Worm (Caenorhabditis elegans) whole organism, L1 larva: Measurements from ENCODE around the gene srh-148.

Experiments used
- F16B12.6 ChIP-seq: fragments of 150-350 bp; optimal IDR thresholded peaks from 2 replicates; lab custom pipeline; 2014; ENCODE audit warnings: missing biosample characterization, missing genetic modification characterization
- Y116A8C.19 ChIP-seq: sonication (generic microtip); optimal IDR thresholded peaks from 2 replicates; lab custom pipeline; 2016; ENCODE audit warnings: missing compliant biosample characterization, missing genetic modification characterization, borderline replicate concordance
- aha-1 ChIP-seq: fragments of 150-350 bp; optimal IDR thresholded peaks from 2 replicates; lab custom pipeline; 2014; ENCODE audit warnings: missing biosample characterization, missing genetic modification characterization
- blmp-1 ChIP-seq: fragments of 150-350 bp; optimal IDR thresholded peaks from 2 replicates; lab custom pipeline; 2014; ENCODE audit warnings: missing biosample characterization, missing genetic modification characterization
- dsc-1 ChIP-seq: sonication (generic microtip); optimal IDR thresholded peaks from 2 replicates; lab custom pipeline; 2016; ENCODE audit warnings: mild to moderate bottlenecking, missing genetic modification characterization, missing compliant biosample characterization
- egl-13 ChIP-seq: sonication (generic microtip); optimal IDR thresholded peaks from 2 replicates; lab custom pipeline; 2016; ENCODE audit warnings: missing genotype, missing genetic modification reagents, missing genetic modification characterization, missing compliant biosample characterization
- elt-2 ChIP-seq: sonication (generic microtip); optimal IDR thresholded peaks from 2 replicates; lab custom pipeline; 2016; ENCODE audit warnings: missing genetic modification characterization, mild to moderate bottlenecking, inconsistent platforms, missing compliant biosample characterization, missing genetic modification reagents
- elt-3 ChIP-seq, 6 experiments: fragments of 150-350 bp in 1 of 6; sonication (generic microtip); optimal IDR thresholded peaks; 2 replicates each; lab custom pipeline; 2017 to 2018; ENCODE audit warnings: missing biosample characterization in 6 of 6, missing genetic modification characterization in 6 of 6, inconsistent platforms in 1 of 6
- ets-5 ChIP-seq: fragments of 200-800 bp; sonication (Bioruptor generic); IDR thresholded peaks from 2 replicates; pipeline ENCODE4 v1.3.6; 2022; ENCODE audit warnings: missing genetic modification characterization, missing compliant biosample characterization
- fkh-4 ChIP-seq: sonication (generic microtip); optimal IDR thresholded peaks from 2 replicates; lab custom pipeline; 2016; ENCODE audit warnings: missing compliant biosample characterization, missing genetic modification characterization, borderline replicate concordance
- fkh-8 ChIP-seq: sonication (generic microtip); optimal IDR thresholded peaks from 2 replicates; lab custom pipeline; 2016; ENCODE audit warnings: mild to moderate bottlenecking, missing genetic modification characterization, missing compliant biosample characterization
- fos-1 ChIP-seq: fragments of 150-350 bp; optimal IDR thresholded peaks from 2 replicates; lab custom pipeline; 2014; ENCODE audit warnings: missing biosample characterization, missing genetic modification characterization
- hlh-4 ChIP-seq: sonication (generic microtip); optimal IDR thresholded peaks from 2 replicates; lab custom pipeline; 2016; ENCODE audit warnings: mild to moderate bottlenecking, missing genetic modification characterization, missing compliant biosample characterization
- hpl-2 ChIP-seq: fragments of 150-350 bp; optimal IDR thresholded peaks from 2 replicates; lab custom pipeline; 2014; ENCODE audit warnings: missing biosample characterization, missing genetic modification reagents, missing genetic modification characterization
- irx-1 ChIP-seq: sonication (generic microtip); optimal IDR thresholded peaks from 2 replicates; lab custom pipeline; 2016; ENCODE audit warnings: missing genetic modification characterization, missing compliant biosample characterization
- isw-1 ChIP-seq: fragments of 200-800 bp; sonication (Bioruptor generic); IDR thresholded peaks from 2 replicates; pipeline ENCODE4 v1.3.6; 2022; ENCODE audit warnings: missing genetic modification characterization, missing compliant biosample characterization
- lin-15B ChIP-seq: fragments of 150-350 bp; sonication (generic microtip); optimal IDR thresholded peaks from 3 replicates; lab custom pipeline; 2014; ENCODE audit warnings: missing biosample characterization, missing genetic modification characterization
- lin-35 ChIP-seq, 2 experiments: fragments of 150-350 bp; optimal IDR thresholded peaks; 2 replicates each; lab custom pipeline; 2014; ENCODE audit warnings: missing biosample characterization in 2 of 2, missing genetic modification characterization in 2 of 2, missing genetic modification reagents in 2 of 2
- mef-2 ChIP-seq: fragments of 150-350 bp; optimal IDR thresholded peaks from 2 replicates; lab custom pipeline; 2014; ENCODE audit warnings: missing biosample characterization, missing genetic modification characterization
- nhr-12 ChIP-seq: sonication (generic microtip); optimal IDR thresholded peaks from 2 replicates; lab custom pipeline; 2017; ENCODE audit warnings: missing biosample characterization, missing genetic modification characterization
- nhr-19 ChIP-seq: fragments of 200-800 bp; sonication (Bioruptor generic); conservative IDR thresholded peaks from 2 replicates; pipeline ENCODE4 v1.3.6; 2022; ENCODE audit warnings: missing genetic modification characterization, missing compliant biosample characterization
- nhr-237 ChIP-seq: fragments of 150-350 bp; optimal IDR thresholded peaks from 2 replicates; lab custom pipeline; 2014; ENCODE audit warnings: missing biosample characterization, missing genetic modification characterization
- nhr-84 ChIP-seq: sonication (generic microtip); optimal IDR thresholded peaks from 2 replicates; lab custom pipeline; 2017; ENCODE audit warnings: missing biosample characterization, missing genetic modification characterization
- pqm-1 ChIP-seq: sonication (generic microtip); optimal IDR thresholded peaks from 3 replicates; lab custom pipeline; 2017; ENCODE audit warnings: missing biosample characterization, missing genetic modification characterization
- rnt-1 ChIP-seq: sonication (generic microtip); optimal IDR thresholded peaks from 2 replicates; lab custom pipeline; 2016; ENCODE audit warnings: mild to moderate bottlenecking, missing genetic modification characterization, moderate library complexity, missing compliant biosample characterization
- skn-1 ChIP-seq: fragments of 150-350 bp; optimal IDR thresholded peaks from 2 replicates; lab custom pipeline; 2014; ENCODE audit warnings: missing biosample characterization, missing genetic modification characterization
- snpc-4 ChIP-seq: fragments of 150-350 bp; optimal IDR thresholded peaks from 2 replicates; lab custom pipeline; 2014; ENCODE audit warnings: missing biosample characterization, missing genetic modification characterization
- tlp-1 ChIP-seq: fragments of 150-350 bp; optimal IDR thresholded peaks from 2 replicates; lab custom pipeline; 2014; ENCODE audit warnings: missing biosample characterization, missing genetic modification characterization
- unc-130 ChIP-seq: fragments of 150-350 bp; optimal IDR thresholded peaks from 2 replicates; lab custom pipeline; 2017; ENCODE audit warnings: missing biosample characterization, missing genetic modification characterization, inconsistent platforms
- unc-62 ChIP-seq: fragments of 150-350 bp; optimal IDR thresholded peaks from 2 replicates; lab custom pipeline; 2014; ENCODE audit warnings: missing biosample characterization, missing genetic modification reagents, missing genetic modification characterization
- unc-98 ChIP-seq: fragments of 200-800 bp; sonication (Bioruptor generic); IDR thresholded peaks from 2 replicates; pipeline ENCODE4 v1.3.6; 2022; ENCODE audit warnings: missing genetic modification characterization, missing compliant biosample characterization
- zag-1 ChIP-seq: fragments of 150-350 bp; optimal IDR thresholded peaks from 2 replicates; lab custom pipeline; 2014; ENCODE audit warnings: missing biosample characterization, missing genetic modification characterization
- ztf-4 ChIP-seq: fragments of 150-350 bp; optimal IDR thresholded peaks from 2 replicates; lab custom pipeline; 2014; ENCODE audit warnings: missing biosample characterization, missing genetic modification characterization

Gene srh-148

DNA sequence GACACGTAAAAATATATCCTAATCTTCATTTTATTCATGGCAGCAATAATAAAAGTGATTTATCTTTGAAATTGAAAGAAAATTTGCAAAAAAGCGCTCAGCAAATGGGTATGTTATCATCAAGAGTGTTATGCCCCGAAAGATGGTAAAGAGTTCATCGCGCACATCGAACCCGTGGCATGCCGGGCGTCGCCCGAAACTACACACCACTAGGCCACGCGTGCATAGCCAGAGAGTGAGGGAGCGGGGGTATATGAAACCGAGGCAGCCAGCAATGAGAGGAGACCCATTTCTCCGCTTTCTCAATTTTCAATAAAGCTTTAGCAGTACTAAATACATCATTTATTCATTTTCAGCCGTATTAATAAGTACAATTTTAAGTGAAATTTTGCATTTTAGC lies 15.6 kb upstream of the srh-148 start (continued):
- TF ChIP-seq fkh-8 (tag; lab: Kevin White, UChicago) (peak; percentile 86), nhr-12 (tag; lab: Kevin White, UChicago) (peak; percentile 12), irx-1 (tag; lab: Kevin White, UChicago) (peak; percentile 41)

DNA sequence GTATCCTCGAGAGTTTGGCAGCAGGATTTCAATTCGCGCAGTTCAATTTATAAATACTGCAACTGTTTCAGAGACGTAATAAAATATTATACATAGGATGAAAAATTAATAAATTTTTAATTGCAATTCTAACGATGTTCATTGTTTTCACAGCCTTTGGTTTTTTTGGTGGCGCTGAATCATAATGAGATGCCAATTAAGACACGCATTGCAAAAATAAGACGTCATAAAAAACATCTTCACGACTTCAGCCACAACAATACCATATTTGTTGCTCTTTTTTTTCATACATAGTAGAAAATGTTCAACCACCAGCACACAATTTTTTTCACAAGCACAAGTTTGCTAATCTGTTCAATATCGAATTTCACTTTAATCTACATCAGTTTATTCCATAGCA lies 14.1 kb upstream of the srh-148 start, which contains the start of gene str-56:
Gene str-56 (plus strand): TSS at position 301 of the 400 bp plus-strand sequence.
- TF ChIP-seq nhr-19 (no peak), fos-1 (no peak), lin-35 (GFP tag; optimal IDR thresholded peaks at IDR 0.05; lab: Kevin White, UChicago) (no peak), nhr-84 (tag; lab: Kevin White, UChicago) (no peak), unc-62 (GFP tag; lab: Kevin White, UChicago) (no peak), fkh-4 (no peak), elt-2 (no peak), ztf-4 (no peak), skn-1 (no peak)

DNA sequence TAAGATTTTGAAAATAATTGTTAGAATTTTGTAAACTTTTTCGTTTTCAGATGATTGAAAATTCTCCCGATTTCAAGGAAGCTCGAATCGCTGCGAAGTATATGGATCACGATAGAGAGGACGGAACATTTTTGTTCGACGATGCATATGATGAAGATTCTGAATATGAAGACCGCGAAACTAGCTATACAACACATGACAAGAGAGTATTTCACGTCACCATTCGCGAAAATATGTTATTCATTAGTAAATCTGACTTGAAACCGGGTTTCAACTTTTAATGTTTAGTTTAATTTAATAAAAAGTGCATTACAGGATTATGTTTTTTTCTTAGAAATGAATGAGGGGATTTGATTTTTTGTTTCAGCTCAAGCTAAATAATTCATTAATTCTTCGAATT lies 12.2 kb upstream of the srh-148 start, which contains the start of gene str-57:
Gene str-57 (plus strand): TSS at position 301 of the 400 bp plus-strand sequence.
- TF ChIP-seq egl-13 (no peak), fkh-8 (tag; lab: Kevin White, UChicago) (peak; percentile 28)

DNA sequence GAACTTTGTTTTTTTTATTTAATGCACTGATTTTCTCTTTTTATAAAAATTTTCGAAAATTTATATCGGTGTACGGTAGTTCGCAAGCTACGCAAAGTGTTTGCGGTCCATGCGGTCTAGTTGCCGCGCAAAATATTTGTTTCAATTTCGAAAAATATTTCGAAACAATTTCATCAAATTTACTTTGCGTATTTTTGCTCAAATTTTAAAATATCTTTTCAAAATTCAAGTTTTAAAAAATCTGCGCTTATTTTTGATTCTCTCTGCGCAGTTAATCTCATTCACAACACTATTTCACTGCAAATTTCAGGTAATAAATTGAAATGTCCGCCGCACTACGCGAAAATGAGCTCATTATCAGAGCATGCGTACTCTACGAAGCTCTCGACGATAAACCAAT lies 9.2 kb upstream of the srh-148 start, which contains the start of gene fbxa-197:
Gene fbxa-197 (plus strand): TSS at position 301 of the 400 bp plus-strand sequence.
- no peak for TF ChIP-seq elt-3 (tag; optimal IDR thresholded peaks at IDR 0.05; lab: Kevin White, UChicago)
- TF ChIP-seq F16B12.6: no peak
- no peak for TF ChIP-seq isw-1 (GFP tag; lab: Robert Waterston, UW)
- TF ChIP-seq ets-5 (GFP tag; lab: Robert Waterston, UW): no peak
- no peak for TF ChIP-seq rnt-1 (tag; lab: Kevin White, UChicago)
- no peak for TF ChIP-seq Y116A8C.19 (tag; lab: Kevin White, UChicago)
- TF ChIP-seq mef-2: no peak
- TF ChIP-seq tlp-1: no peak
- no peak for TF ChIP-seq lin-15B
- TF ChIP-seq lin-35 (GFP tag; optimal IDR thresholded peaks at IDR 0.05; lab: Kevin White, UChicago): no peak
- no peak for TF ChIP-seq pqm-1 (tag; lab: Kevin White, UChicago)

DNA sequence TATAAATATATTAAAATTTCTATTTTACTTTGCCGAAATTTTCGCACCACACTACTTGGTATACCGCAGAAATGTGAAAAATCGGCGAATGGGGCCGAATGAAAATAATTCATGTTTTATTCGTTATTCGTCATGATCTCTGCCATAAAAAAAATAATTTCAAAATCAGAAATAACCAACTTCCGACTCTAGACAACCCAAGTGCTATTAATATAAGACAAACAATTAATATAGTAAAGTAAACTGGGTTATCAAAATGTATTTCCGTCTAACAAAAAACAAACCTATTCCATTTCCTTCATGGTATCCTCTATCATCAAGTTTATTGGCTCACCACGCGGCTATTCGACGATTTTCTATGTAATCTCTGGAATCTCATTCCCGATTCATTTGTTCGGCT lies 7.6 kb upstream of the srh-148 start, which contains the start of gene srh-293:
Gene srh-293 (plus strand): TSS at position 301 of the 400 bp plus-strand sequence.
- no peak for TF ChIP-seq blmp-1 (tag; lab: Kevin White, UChicago)
- no peak for TF ChIP-seq nhr-237 (tag; lab: Kevin White, UChicago)
- TF ChIP-seq snpc-4 (tag; lab: Kevin White, UChicago): no peak
- no peak for TF ChIP-seq zag-1
- no peak for TF ChIP-seq ets-5 (GFP tag; lab: Robert Waterston, UW)
- TF ChIP-seq unc-98 (GFP tag; lab: Robert Waterston, UW): no peak
- TF ChIP-seq ztf-4: no peak

DNA sequence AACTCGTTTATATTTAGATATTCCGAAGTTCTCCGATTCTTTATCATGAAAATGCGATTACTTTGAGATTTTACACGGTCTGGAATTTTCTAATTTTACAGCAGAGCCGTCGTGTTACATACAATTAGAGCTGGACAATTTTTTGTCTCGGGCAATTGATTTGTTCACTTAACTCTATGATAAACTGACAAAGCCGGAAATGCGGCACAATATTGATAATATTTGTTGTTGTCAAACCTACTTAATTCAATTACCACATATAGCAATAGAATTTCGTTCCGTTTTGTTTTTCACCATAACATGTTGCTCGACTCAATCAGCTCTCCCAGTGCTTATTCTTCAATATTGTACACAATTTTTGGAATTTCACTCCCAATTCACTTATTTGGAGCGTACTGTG lies 4.8 kb upstream of the srh-148 start, which contains the start of gene srh-299:
Gene srh-299 (plus strand): TSS at position 301 of the 400 bp plus-strand sequence.
- no peak for TF ChIP-seq tlp-1
- TF ChIP-seq nhr-19: no peak
- TF ChIP-seq unc-130 (tag; lab: Kevin White, UChicago): no peak
- no peak for TF ChIP-seq hpl-2
- no peak for TF ChIP-seq aha-1 (tag; lab: Kevin White, UChicago)
- no peak for TF ChIP-seq egl-13
- TF ChIP-seq hlh-4 (tag; lab: Kevin White, UChicago): no peak
- no peak for TF ChIP-seq lin-35 (GFP tag; optimal IDR thresholded peaks at IDR 0.05; lab: Kevin White, UChicago)
- TF ChIP-seq dsc-1 (tag; lab: Kevin White, UChicago): no peak
- no peak for TF ChIP-seq nhr-12 (tag; lab: Kevin White, UChicago)
- TF ChIP-seq, all 84 proteins: peak for 0
